Fruit fly (Drosophila melanogaster): Measurements from ENCODE around the gene Ge-1.

Ge-1 gene

DNA sequence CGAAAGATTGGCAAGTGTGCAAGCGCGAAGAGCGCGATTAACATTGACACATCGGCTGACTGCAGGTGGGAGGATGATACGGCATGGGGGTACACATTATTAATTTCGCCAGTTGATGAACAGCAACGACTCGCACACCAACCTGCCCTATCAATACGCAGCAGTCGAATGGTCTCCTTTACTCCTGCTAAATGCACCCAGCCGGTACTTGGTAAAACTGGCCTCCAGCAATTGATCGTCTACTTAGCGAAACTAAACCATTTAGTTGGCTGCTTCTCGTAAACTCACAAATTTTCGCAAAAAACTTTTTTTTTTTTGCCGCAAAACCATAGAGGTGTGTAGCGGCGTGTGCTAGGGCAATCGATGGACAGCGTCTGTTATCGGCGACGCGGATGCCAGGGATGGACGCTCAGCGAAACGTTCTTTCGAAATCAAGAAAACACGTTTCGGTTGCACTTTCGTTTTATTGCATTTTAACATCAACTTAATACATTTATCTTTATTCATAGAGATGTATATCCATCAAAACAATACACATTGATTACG, at the start of gene Ge-1:
TSS of gene Ge-1 (minus strand) at position 373 of the 546 bp plus-strand sequence.
- TF ChIP-seq Myc (optimal IDR thresholded peaks at IDR 0.05) (no peak), ttk (optimal IDR thresholded peaks at IDR 0.05) (no peak), insv (optimal IDR thresholded peaks at IDR 0.05) (no peak), Sin3A (optimal IDR thresholded peaks at IDR 0.05) (no peak), psq (optimal IDR thresholded peaks at IDR 0.05) (no peak), h (optimal IDR thresholded peaks at IDR 0.05) (no peak)

dm6 chr2L:11148969-11149368, 48.3 kb upstream of the Ge-1 start, which contains the start of gene Gyc32E:
Gene Gyc32E, minus strand, starts transcription at chr2L:11149101.
- TF ChIP-seq h (optimal IDR thresholded peaks at IDR 0.05) (no peak), Sin3A (optimal IDR thresholded peaks at IDR 0.05) (no peak), ttk (optimal IDR thresholded peaks at IDR 0.05) (no peak), insv (optimal IDR thresholded peaks at IDR 0.05) (no peak), psq (optimal IDR thresholded peaks at IDR 0.05) (no peak), Myc (optimal IDR thresholded peaks at IDR 0.05) (no peak)

DNA sequence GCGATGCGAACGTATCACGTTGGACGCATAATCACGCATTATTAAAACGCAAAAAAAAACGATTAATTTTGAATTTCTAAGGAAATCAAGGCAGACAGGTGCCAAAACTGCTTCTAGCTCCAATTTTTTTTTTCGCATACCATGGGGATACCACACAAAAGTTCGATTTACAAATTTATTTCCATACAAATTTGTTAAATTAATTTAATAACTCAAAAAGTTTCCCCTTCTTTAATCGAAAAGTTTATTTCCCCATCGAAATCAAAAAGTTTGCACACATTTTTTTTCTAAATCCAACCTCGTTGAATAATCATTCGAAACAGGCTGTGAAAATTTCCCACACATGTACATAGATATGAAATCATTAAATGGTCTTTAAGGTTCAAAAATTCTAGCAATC, 44.6 kb upstream of the Ge-1 start, which contains the start of gene CG31867:
TSS of gene CG31867 (minus strand) at position 101 of the 400 bp plus-strand sequence.
- TF ChIP-seq h (optimal IDR thresholded peaks at IDR 0.05) (no peak), Myc (optimal IDR thresholded peaks at IDR 0.05) (no peak), insv (optimal IDR thresholded peaks at IDR 0.05) (no peak), psq (optimal IDR thresholded peaks at IDR 0.05) (no peak)

DNA sequence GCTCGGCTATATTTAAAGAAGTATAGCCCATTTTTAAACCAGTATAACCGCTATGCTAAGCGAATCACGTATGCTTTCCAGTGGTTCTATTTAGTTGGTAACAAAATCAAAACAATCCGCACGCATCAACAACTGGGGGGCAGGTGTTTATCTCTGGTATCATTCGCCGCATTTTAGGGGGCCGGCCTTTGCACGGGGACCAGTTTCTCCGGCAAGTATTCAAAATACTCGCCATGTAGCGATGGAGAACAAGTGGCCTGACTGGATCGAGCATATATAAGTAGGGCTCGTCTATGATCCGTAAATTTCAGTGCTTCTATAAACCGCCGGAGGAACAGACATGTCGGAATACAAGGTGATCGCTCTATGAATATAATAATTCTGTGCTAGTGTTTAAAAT, 35.4 kb upstream of the Ge-1 start, which contains the start of gene hgo:
TSS of gene hgo (plus strand) at position 301 of the 400 bp plus-strand sequence.
- TF ChIP-seq h (optimal IDR thresholded peaks at IDR 0.05), result no peak
- no peak for TF ChIP-seq ttk (optimal IDR thresholded peaks at IDR 0.05)
- TF ChIP-seq Myc (optimal IDR thresholded peaks at IDR 0.05), result no peak
- TF ChIP-seq psq (optimal IDR thresholded peaks at IDR 0.05), result no peak
- no peak for TF ChIP-seq Sin3A (optimal IDR thresholded peaks at IDR 0.05)
- no peak for TF ChIP-seq insv (optimal IDR thresholded peaks at IDR 0.05)

- no peak for TF ChIP-seq Sin3A (optimal IDR thresholded peaks at IDR 0.05)
- no peak for TF ChIP-seq psq (optimal IDR thresholded peaks at IDR 0.05)
- TF ChIP-seq insv (optimal IDR thresholded peaks at IDR 0.05), result no peak
- TF ChIP-seq ttk (optimal IDR thresholded peaks at IDR 0.05), result no peak
- no peak for TF ChIP-seq Myc (optimal IDR thresholded peaks at IDR 0.05)
- no peak for TF ChIP-seq h (optimal IDR thresholded peaks at IDR 0.05)
Measured at dm6 chr2L:11130151-11131008, 29.7 kb upstream of the Ge-1 start, which contains the start of the genes RfC38 and CG4751. Gene RfC38, minus strand, starts transcription at chr2L:11130645. Gene CG4751, plus strand, starts transcription at chr2L:11130737.

dm6 chr2L:11123499-11123898, 22.8 kb upstream of the Ge-1 start, which contains the start of the genes Csl4 and Nup160:
Gene Csl4, minus strand, starts transcription at chr2L:11123567.
Gene Nup160, plus strand, starts transcription at chr2L:11123777.
- TF ChIP-seq psq (optimal IDR thresholded peaks at IDR 0.05) (no peak), Sin3A (optimal IDR thresholded peaks at IDR 0.05) (no peak), ttk (optimal IDR thresholded peaks at IDR 0.05) (no peak), insv (optimal IDR thresholded peaks at IDR 0.05) (no peak), Myc (optimal IDR thresholded peaks at IDR 0.05) (no peak), h (optimal IDR thresholded peaks at IDR 0.05) (no peak)

DNA sequence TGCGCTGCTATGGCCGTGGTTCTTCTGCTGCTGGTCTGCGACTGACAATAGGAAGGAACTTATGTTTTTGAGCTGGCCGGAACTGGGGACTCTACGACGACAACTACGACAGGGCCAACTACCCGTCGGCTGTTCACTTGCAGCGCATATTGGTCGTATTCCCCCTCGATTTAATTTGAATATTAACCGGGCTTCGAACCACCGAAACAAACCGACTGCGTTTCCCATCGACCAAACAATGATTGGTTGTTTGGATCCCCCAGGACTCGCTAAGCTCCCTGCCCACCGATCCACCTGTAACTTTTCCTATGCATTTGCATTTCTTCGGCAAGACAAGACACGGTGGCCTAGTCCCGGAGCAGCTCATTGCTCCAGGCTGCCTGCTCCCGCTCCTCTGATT, 20.9 kb upstream of the Ge-1 start, which contains the start of gene Dnaaf4:
TSS of gene Dnaaf4 (minus strand) at position 101 of the 400 bp plus-strand sequence.
- TF ChIP-seq psq (optimal IDR thresholded peaks at IDR 0.05), result no peak
- TF ChIP-seq Myc (optimal IDR thresholded peaks at IDR 0.05), result no peak
- no peak for TF ChIP-seq Sin3A (optimal IDR thresholded peaks at IDR 0.05)
- TF ChIP-seq ttk (optimal IDR thresholded peaks at IDR 0.05), result no peak
- no peak for TF ChIP-seq h (optimal IDR thresholded peaks at IDR 0.05)
- TF ChIP-seq insv (optimal IDR thresholded peaks at IDR 0.05), result no peak

DNA sequence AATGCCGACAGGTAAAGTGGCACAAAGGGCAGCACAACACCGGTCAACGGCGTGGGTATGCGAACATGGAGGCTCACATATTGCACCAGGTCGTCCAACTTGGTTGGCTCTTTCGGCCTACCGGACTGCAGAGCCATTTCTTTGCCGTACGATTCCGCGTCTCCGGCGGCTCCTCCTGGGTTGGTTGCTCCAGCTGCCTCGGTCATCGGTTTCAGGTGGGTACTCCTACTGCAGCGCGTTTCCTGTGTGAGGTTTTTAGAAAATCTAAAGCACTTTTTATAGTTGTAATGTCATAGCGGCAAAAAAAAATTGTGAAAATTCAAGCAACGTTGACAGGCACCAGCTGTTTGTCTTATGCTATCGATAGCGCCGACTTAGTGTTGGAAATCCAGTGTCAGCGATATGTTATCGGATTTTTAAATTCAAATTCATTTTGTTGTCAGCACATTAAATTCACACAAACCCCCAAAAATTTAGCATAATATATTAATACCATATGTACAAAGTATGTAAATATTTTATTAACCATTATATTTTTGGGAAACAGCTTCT, 19.4 kb upstream of the Ge-1 start, which contains the start of gene CG6230:
TSS of gene CG6230 (minus strand) at position 354 of the 552 bp plus-strand sequence.
- TF ChIP-seq ttk (optimal IDR thresholded peaks at IDR 0.05), result no peak
- no peak for TF ChIP-seq Sin3A (optimal IDR thresholded peaks at IDR 0.05)
- no peak for TF ChIP-seq insv (optimal IDR thresholded peaks at IDR 0.05)
- TF ChIP-seq psq (optimal IDR thresholded peaks at IDR 0.05), result no peak
- no peak for TF ChIP-seq Myc (optimal IDR thresholded peaks at IDR 0.05)
- TF ChIP-seq h (optimal IDR thresholded peaks at IDR 0.05), result no peak

dm6 chr2L:11113714-11114113, 13.0 kb upstream of the Ge-1 start, which contains the start of gene Gr32a:
Gene Gr32a, plus strand, starts transcription at chr2L:11114014.
- TF ChIP-seq Sin3A (optimal IDR thresholded peaks at IDR 0.05) (no peak), psq (optimal IDR thresholded peaks at IDR 0.05) (no peak), Myc (optimal IDR thresholded peaks at IDR 0.05) (no peak), h (optimal IDR thresholded peaks at IDR 0.05) (no peak), insv (optimal IDR thresholded peaks at IDR 0.05) (no peak), ttk (optimal IDR thresholded peaks at IDR 0.05) (no peak)

DNA sequence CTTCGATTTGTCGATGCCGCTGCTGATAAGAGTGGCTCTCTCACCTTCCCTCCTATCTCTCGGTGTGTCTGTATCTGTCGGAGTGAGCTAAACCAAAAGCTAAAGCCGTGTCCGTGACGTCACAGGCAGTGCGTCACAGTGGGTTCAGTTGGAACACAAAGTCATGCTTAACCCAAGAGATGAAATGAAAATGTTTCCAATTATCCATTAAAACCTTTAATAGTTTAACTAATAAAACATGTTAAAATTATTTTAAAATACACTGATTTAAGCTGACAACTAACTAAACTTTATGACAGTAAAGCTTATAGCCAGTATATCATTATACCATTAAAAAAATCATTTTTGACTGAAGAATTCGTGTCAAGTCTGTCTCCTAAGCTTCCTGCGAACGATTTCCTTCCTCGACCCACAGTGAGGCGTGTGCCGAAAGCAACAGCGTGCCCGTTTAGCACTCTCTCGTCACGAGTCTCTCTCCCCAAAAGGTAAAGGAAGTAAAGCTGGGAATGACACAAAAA, 12.4 kb upstream of the Ge-1 start, which contains the start of gene Idua:
TSS of gene Idua (minus strand) at position 51 of the 518 bp plus-strand sequence.
- TF ChIP-seq psq (optimal IDR thresholded peaks at IDR 0.05) (no peak), Sin3A (optimal IDR thresholded peaks at IDR 0.05) (no peak), insv (optimal IDR thresholded peaks at IDR 0.05) (no peak), ttk (optimal IDR thresholded peaks at IDR 0.05) (no peak), Myc (optimal IDR thresholded peaks at IDR 0.05) (no peak), h (optimal IDR thresholded peaks at IDR 0.05) (no peak)

DNA sequence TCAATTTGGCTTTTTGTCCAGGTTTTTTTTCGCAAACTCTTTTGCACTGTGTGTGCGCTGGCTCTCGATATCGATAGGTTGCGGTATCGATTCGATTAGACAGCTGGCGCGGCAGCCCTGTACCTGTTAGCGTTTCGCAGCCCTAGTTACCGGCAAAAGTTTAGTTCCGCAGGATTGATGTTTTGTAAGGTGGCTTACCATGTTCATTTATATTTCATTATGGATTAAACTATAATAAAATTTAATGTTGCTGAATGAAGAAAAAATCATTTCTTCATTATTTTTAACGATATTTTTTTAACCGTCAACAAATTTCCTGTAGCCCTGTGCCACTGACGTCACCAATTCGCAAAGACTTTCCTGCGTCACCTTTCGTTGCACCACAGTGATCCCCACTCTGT, 5.9 kb upstream of the Ge-1 start, which contains the start of gene Reps:
TSS of gene Reps (minus strand) at position 84 of the 401 bp plus-strand sequence.
- TF ChIP-seq insv (optimal IDR thresholded peaks at IDR 0.05), result no peak
- TF ChIP-seq h (optimal IDR thresholded peaks at IDR 0.05), result peak; percentile 34
